Worm (Caenorhabditis elegans) whole organism, mixed stage, embryonic: ENCODE results near the gene F37A4.4.

Source experiments
- M03D4.4 ChIP-seq: sonication (generic microtip); optimal IDR thresholded peaks from 2 replicates; lab custom pipeline; 2017; ENCODE audit warnings: mild to moderate bottlenecking, missing genetic modification characterization, missing compliant biosample characterization
- bed-3 ChIP-seq: fragments of 200-800 bp; sonication (Bioruptor generic); optimal IDR thresholded peaks from 3 replicates; lab custom pipeline; 2018; ENCODE audit warnings: mild to moderate bottlenecking, missing genetic modification characterization, moderate library complexity, missing compliant biosample characterization
- blmp-1 ChIP-seq: fragments of 150-350 bp; optimal IDR thresholded peaks from 2 replicates; lab custom pipeline; 2014; ENCODE audit warnings: missing biosample characterization, missing genetic modification characterization
- ceh-39 ChIP-seq: fragments of 150-350 bp; optimal IDR thresholded peaks from 2 replicates; lab custom pipeline; 2014; ENCODE audit warnings: missing biosample characterization, missing genetic modification characterization
- ceh-83 ChIP-seq: fragments of 200-800 bp; sonication (Bioruptor generic); optimal IDR thresholded peaks from 2 replicates; lab custom pipeline; 2018; ENCODE audit warnings: mild to moderate bottlenecking, missing genetic modification characterization, missing compliant biosample characterization
- ces-1 ChIP-seq: fragments of 150-350 bp; optimal IDR thresholded peaks from 2 replicates; lab custom pipeline; 2014; ENCODE audit warnings: missing biosample characterization, missing genetic modification reagents, missing genetic modification characterization
- cnd-1 ChIP-seq: fragments of 200-800 bp; sonication (Bioruptor generic); optimal IDR thresholded peaks from 2 replicates; lab custom pipeline; 2018; ENCODE audit warnings: mild to moderate bottlenecking, missing genetic modification characterization, missing compliant biosample characterization
- drap-1 ChIP-seq: fragments of 200-800 bp; sonication (Bioruptor generic); optimal IDR thresholded peaks from 3 replicates; lab custom pipeline; 2018; ENCODE audit warnings: mild to moderate bottlenecking, missing genetic modification characterization, missing compliant biosample characterization
- elt-1 ChIP-seq: sonication (generic microtip); optimal IDR thresholded peaks from 2 replicates; lab custom pipeline; 2017; ENCODE audit warnings: missing genetic modification characterization, mild to moderate bottlenecking, missing compliant biosample characterization, antibody characterized with exemption, moderate library complexity, borderline replicate concordance; ENCODE audit not compliant: insufficient read depth
- elt-3 ChIP-seq: fragments of 150-350 bp; optimal IDR thresholded peaks from 2 replicates; lab custom pipeline; 2014; ENCODE audit warnings: missing biosample characterization, missing genetic modification characterization
- flh-1 ChIP-seq: fragments of 200-800 bp; sonication (Bioruptor generic); optimal IDR thresholded peaks from 2 replicates; lab custom pipeline; 2018; ENCODE audit warnings: mild to moderate bottlenecking, missing genetic modification characterization, moderate library complexity, missing compliant biosample characterization
- hlh-1 ChIP-seq: fragments of 150-350 bp; optimal IDR thresholded peaks from 2 replicates; lab custom pipeline; 2014; ENCODE audit warnings: missing biosample characterization, missing genetic modification reagents, missing genetic modification characterization
- lin-13 ChIP-seq: fragments of 150-350 bp; optimal IDR thresholded peaks from 2 replicates; lab custom pipeline; 2014; ENCODE audit warnings: missing biosample characterization, missing genetic modification characterization
- lin-32 ChIP-seq: fragments of 200-800 bp; sonication (Bioruptor generic); optimal IDR thresholded peaks from 2 replicates; lab custom pipeline; 2018; ENCODE audit warnings: mild to moderate bottlenecking, missing genetic modification characterization, missing compliant biosample characterization
- mab-5 ChIP-seq: fragments of 150-350 bp; optimal IDR thresholded peaks from 2 replicates; lab custom pipeline; 2014; ENCODE audit warnings: missing biosample characterization, missing genetic modification characterization
- mep-1 ChIP-seq: fragments of 150-350 bp; optimal IDR thresholded peaks from 2 replicates; lab custom pipeline; 2017; ENCODE audit warnings: missing biosample characterization, missing genetic modification reagents, missing genetic modification characterization, inconsistent platforms
- mls-2 ChIP-seq: sonication (generic microtip); optimal IDR thresholded peaks from 2 replicates; lab custom pipeline; 2016; ENCODE audit warnings: mild to moderate bottlenecking, missing genetic modification characterization, moderate library complexity, missing compliant biosample characterization
- nhr-2 ChIP-seq: fragments of 150-350 bp; optimal IDR thresholded peaks from 2 replicates; lab custom pipeline; 2014; ENCODE audit warnings: missing biosample characterization, missing genetic modification characterization
- nhr-237 ChIP-seq: fragments of 150-350 bp; optimal IDR thresholded peaks from 2 replicates; lab custom pipeline; 2014; ENCODE audit warnings: missing biosample characterization, missing genetic modification characterization
- nhr-76 ChIP-seq: sonication (generic microtip); optimal IDR thresholded peaks from 2 replicates; lab custom pipeline; 2017; ENCODE audit warnings: missing biosample characterization, missing genetic modification characterization
- pha-4 ChIP-seq: fragments of 150-350 bp; optimal IDR thresholded peaks from 2 replicates; lab custom pipeline; 2018; ENCODE audit warnings: missing biosample characterization, missing genetic modification reagents, missing genetic modification characterization
- sem-2 ChIP-seq: fragments of 200-800 bp; sonication (Bioruptor generic); optimal IDR thresholded peaks from 2 replicates; lab custom pipeline; 2018; ENCODE audit warnings: mild to moderate bottlenecking, missing genetic modification characterization, missing compliant biosample characterization
- snpc-4 ChIP-seq: fragments of 150-350 bp; optimal IDR thresholded peaks from 2 replicates; lab custom pipeline; 2014; ENCODE audit warnings: missing biosample characterization, missing genetic modification characterization
- sptf-1 ChIP-seq: sonication (generic microtip); optimal IDR thresholded peaks from 2 replicates; lab custom pipeline; 2017; ENCODE audit warnings: mild to moderate bottlenecking, missing genetic modification characterization, moderate library complexity, missing compliant biosample characterization
- tbx-8 ChIP-seq: fragments of 200-800 bp; sonication (Bioruptor generic); optimal IDR thresholded peaks from 2 replicates; lab custom pipeline; 2018; ENCODE audit warnings: mild to moderate bottlenecking, missing genetic modification characterization, moderate library complexity, missing compliant biosample characterization
- unc-120 ChIP-seq: sonication (generic microtip); optimal IDR thresholded peaks from 2 replicates; lab custom pipeline; 2017; ENCODE audit warnings: missing genetic modification characterization, missing compliant biosample characterization; ENCODE audit not compliant: poor library complexity, severe bottlenecking
- unc-39 ChIP-seq: fragments of 150-350 bp; optimal IDR thresholded peaks from 2 replicates; lab custom pipeline; 2014; ENCODE audit warnings: missing biosample characterization, missing genetic modification characterization
- unc-62 ChIP-seq: fragments of 150-350 bp; optimal IDR thresholded peaks from 2 replicates; lab custom pipeline; 2014; ENCODE audit warnings: missing biosample characterization, missing genetic modification reagents, missing genetic modification characterization
- zip-8 ChIP-seq: fragments of 150-350 bp; optimal IDR thresholded peaks from 2 replicates; lab custom pipeline; 2014; ENCODE audit warnings: missing biosample characterization, missing genetic modification characterization

F37A4.4 gene

DNA sequence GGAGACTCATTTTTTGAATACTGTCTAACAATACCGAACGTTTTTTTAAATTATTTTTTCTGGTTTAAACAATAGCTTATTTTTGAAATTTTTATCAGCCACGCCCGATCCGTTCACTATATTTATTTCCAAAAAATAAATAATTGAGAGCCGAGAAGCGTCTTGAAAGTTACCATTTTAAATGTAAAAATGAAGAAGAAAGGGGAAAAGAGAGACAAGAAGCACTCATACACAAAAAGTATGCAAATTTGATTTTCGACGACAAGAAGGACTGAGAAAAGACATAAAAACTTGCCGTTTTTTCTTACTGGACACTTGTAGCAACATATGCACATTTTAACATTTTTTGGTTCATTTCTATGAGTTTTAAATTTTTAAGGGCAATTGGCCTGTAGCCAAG lies 31.6 kb upstream of the F37A4.4 start:
- TF ChIP-seq unc-120 (tag; lab: Kevin White, UChicago), result no peak
- TF ChIP-seq ces-1 (GFP tag; lab: Kevin White, UChicago), result peak; percentile 54
- TF ChIP-seq unc-39, result no peak

- TF ChIP-seq ces-1 (GFP tag; lab: Kevin White, UChicago) (peak; percentile 57), ceh-39 (tag; lab: Kevin White, UChicago) (no peak), tbx-8 (GFP tag; lab: Kevin White, UChicago) (no peak)
These were observed 22.9 kb upstream of the F37A4.4 start for ce11 chrIII:6690490-6690889.

DNA sequence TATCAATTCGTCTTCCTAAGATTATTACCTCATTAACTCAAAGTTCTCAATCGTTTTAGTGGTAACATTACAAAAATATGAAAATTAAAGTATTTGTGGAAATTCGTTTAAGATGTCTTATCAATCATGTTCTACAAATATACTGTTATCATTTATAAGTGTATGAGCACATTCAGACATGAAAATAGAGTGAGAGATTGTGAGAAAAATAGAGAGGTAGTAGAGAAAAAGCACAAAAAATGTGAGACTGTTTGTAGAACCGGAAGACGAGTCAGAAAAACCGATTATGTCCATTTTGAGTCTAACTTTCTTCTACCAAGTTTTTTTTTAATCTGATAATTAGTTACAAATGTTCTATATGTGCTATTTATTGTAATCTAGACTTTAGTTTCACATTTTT lies 20.1 kb upstream of the F37A4.4 start:
- TF ChIP-seq drap-1 (GFP tag; lab: Kevin White, UChicago) (no peak), mep-1 (tag; lab: Kevin White, UChicago) (no peak), ces-1 (GFP tag; lab: Kevin White, UChicago) (no peak), mab-5 (tag; lab: Kevin White, UChicago) (no peak), lin-32 (GFP tag; lab: Kevin White, UChicago) (no peak)

- TF ChIP-seq ces-1 (GFP tag; lab: Kevin White, UChicago) (peak; percentile 69), nhr-2 (no peak)
These were observed 18.2 kb upstream of the F37A4.4 start for ce11 chrIII:6695189-6695588.

- no peak for TF ChIP-seq mab-5 (tag; lab: Kevin White, UChicago)
- TF ChIP-seq M03D4.4 (tag; lab: Kevin White, UChicago), result no peak
- TF ChIP-seq ceh-39 (tag; lab: Kevin White, UChicago), result no peak
- TF ChIP-seq drap-1 (GFP tag; lab: Kevin White, UChicago), result no peak
- TF ChIP-seq unc-39, result no peak
- no peak for TF ChIP-seq ces-1 (GFP tag; lab: Kevin White, UChicago)
- no peak for TF ChIP-seq tbx-8 (GFP tag; lab: Kevin White, UChicago)
- no peak for TF ChIP-seq elt-1 (tag; lab: Kevin White, UChicago)
- TF ChIP-seq zip-8 (tag; lab: Kevin White, UChicago), result no peak
These were observed 7.9 kb upstream of the F37A4.4 start, which contains the start of gene F37A4.6 for ce11 chrIII:6705515-6705914. F37A4.6 (plus strand) TSS chrIII:6705815.

DNA sequence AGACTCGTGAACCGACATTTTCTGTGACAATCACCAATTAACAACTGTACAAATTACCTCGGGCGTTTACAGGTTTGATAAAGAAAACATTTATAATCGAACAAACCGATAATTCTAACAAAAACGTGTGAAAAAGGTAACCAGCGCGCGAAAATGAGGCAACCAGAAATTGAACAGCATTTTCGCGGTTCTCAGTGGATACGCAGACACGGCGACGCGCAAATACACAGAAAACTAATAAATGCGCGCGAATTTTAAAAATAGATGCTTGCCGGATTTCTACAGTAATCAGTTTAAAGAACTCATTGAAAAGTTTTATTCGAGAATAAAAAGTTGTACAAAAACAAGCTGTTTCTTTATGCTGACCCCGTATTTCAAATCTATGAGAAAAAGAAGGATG lies 3.4 kb upstream of the F37A4.4 start, which contains the start of gene isw-1:
Gene isw-1 (minus strand): TSS at position 118 of the 400 bp plus-strand sequence.
- TF ChIP-seq sptf-1 (tag; lab: Kevin White, UChicago) (no peak), lin-13 (peak; percentile 5), hlh-1 (tag; lab: Kevin White, UChicago) (no peak), nhr-237 (peak; percentile 25), unc-62 (GFP tag; lab: Kevin White, UChicago) (no peak)
- TF ChIP-seq, all 35 proteins: peak for 2

DNA sequence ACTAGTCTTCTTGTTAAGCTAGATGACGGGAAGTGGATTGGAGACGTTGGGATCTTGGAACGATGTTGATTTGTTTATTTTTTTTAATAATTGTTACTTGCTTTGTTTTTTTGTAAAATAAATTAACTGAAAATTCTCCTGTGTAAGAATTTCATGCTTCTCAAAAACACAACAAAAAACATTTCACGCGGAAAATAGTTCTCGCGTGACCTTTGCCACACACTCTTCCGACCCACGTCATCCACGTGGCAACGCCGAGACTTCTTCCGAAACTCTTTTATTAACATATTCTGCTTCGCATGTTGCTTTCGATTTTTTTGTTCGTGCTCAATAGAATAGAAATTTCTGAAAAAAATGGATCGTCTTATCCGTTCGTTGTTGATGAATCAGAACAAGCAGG lies 1.8 kb upstream of the F37A4.4 start, which contains the start of gene F37A4.5:
Gene F37A4.5 (plus strand): TSS at position 301 of the 400 bp plus-strand sequence.
- TF ChIP-seq snpc-4, result no peak
- TF ChIP-seq nhr-76, result no peak
- TF ChIP-seq sem-2 (GFP tag; lab: Kevin White, UChicago), result no peak
- TF ChIP-seq cnd-1 (tag; lab: Kevin White, UChicago), result no peak
- TF ChIP-seq lin-32 (GFP tag; lab: Kevin White, UChicago), result no peak
- TF ChIP-seq mls-2 (tag; lab: Kevin White, UChicago), result no peak
- TF ChIP-seq ceh-83 (GFP tag; lab: Kevin White, UChicago), result no peak
- no peak for TF ChIP-seq flh-1 (GFP tag; lab: Kevin White, UChicago)
- no peak for TF ChIP-seq hlh-1 (tag; lab: Kevin White, UChicago)
- no peak for TF ChIP-seq zip-8 (tag; lab: Kevin White, UChicago)
- TF ChIP-seq bed-3 (GFP tag; lab: Kevin White, UChicago), result no peak
- no peak for TF ChIP-seq blmp-1 (tag; lab: Kevin White, UChicago)
- TF ChIP-seq elt-1 (tag; lab: Kevin White, UChicago), result no peak
- no peak for TF ChIP-seq nhr-2
- TF ChIP-seq lin-13, result no peak
- TF ChIP-seq pha-4, result no peak
- TF ChIP-seq ceh-39 (tag; lab: Kevin White, UChicago), result no peak
- TF ChIP-seq elt-3 (tag; lab: Kevin White, UChicago), result no peak
- TF ChIP-seq, all 35 proteins: peak for 0
